Worm (Caenorhabditis elegans) whole organism, young adult: ENCODE measurements around the gene srgp-1.
A peak's percentile ranks its signal among the peaks of the same experiment; 100 is the strongest.

Source experiments
- B0035.1 ChIP-seq: sonication (generic microtip); optimal IDR thresholded peaks from 2 replicates; lab custom pipeline; 2016; ENCODE audit warnings: missing genetic modification characterization, mild to moderate bottlenecking, missing compliant biosample characterization, missing genotype, missing genetic modification reagents
- B0336.3 ChIP-seq: fragments of 200-800 bp; sonication (Bioruptor generic); IDR thresholded peaks from 2 replicates; pipeline ENCODE4 v1.3.6; 2022; ENCODE audit warnings: missing genetic modification characterization, missing compliant biosample characterization
- C06A6.2 ChIP-seq: fragments of 200-800 bp; sonication (Bioruptor generic); conservative IDR thresholded peaks from 2 replicates; pipeline ENCODE4 v1.3.6; 2022; ENCODE audit warnings: missing genetic modification characterization, missing compliant biosample characterization
- F10E7.11 ChIP-seq: sonication (generic microtip); optimal IDR thresholded peaks from 2 replicates; lab custom pipeline; 2017; ENCODE audit warnings: mild to moderate bottlenecking, missing genetic modification characterization, moderate library complexity, missing compliant biosample characterization
- F22D6.2 ChIP-seq: sonication (generic microtip); optimal IDR thresholded peaks from 2 replicates; lab custom pipeline; 2016; ENCODE audit warnings: mild to moderate bottlenecking, missing genetic modification characterization, missing compliant biosample characterization
- F23B12.7 ChIP-seq: sonication (generic microtip); optimal IDR thresholded peaks from 2 replicates; lab custom pipeline; 2017; ENCODE audit warnings: missing genetic modification characterization, mild to moderate bottlenecking, missing compliant biosample characterization, antibody characterized with exemption, moderate library complexity; ENCODE audit not compliant: insufficient read depth
- F37B4.10 ChIP-seq: fragments of 200-800 bp; sonication (Bioruptor generic); IDR thresholded peaks from 2 replicates; pipeline ENCODE4 v1.3.6; 2022; ENCODE audit warnings: missing genetic modification characterization, missing compliant biosample characterization
- F49E8.2 ChIP-seq: sonication (generic microtip); optimal IDR thresholded peaks from 3 replicates; lab custom pipeline; 2017; ENCODE audit warnings: missing genetic modification characterization, mild to moderate bottlenecking, missing compliant biosample characterization, antibody characterized with exemption, moderate library complexity; ENCODE audit not compliant: insufficient read depth
- F52B5.7 ChIP-seq: sonication (generic microtip); optimal IDR thresholded peaks from 2 replicates; lab custom pipeline; 2016; ENCODE audit warnings: mild to moderate bottlenecking, missing genetic modification characterization, missing compliant biosample characterization
- F57C9.4 ChIP-seq: sonication (generic microtip); optimal IDR thresholded peaks from 2 replicates; lab custom pipeline; 2017; ENCODE audit warnings: mild to moderate bottlenecking, missing genetic modification characterization, missing compliant biosample characterization
- K12H6.12 ChIP-seq: fragments of 200-800 bp; sonication (Bioruptor generic); optimal IDR thresholded peaks from 2 replicates; lab custom pipeline; 2018; ENCODE audit warnings: mild to moderate bottlenecking, missing genetic modification characterization, missing compliant biosample characterization
- Y53G8AR.9 ChIP-seq: fragments of 200-800 bp; sonication (Bioruptor generic); conservative IDR thresholded peaks from 2 replicates; pipeline ENCODE4 v1.3.6; 2022; ENCODE audit warnings: missing genetic modification reagents, missing genetic modification characterization, missing compliant biosample characterization
- Y79H2A.3 ChIP-seq: fragments of 200-800 bp; sonication (Bioruptor generic); conservative IDR thresholded peaks from 2 replicates; pipeline ENCODE4 v1.3.6; 2022; ENCODE audit warnings: missing genetic modification reagents, missing genetic modification characterization, missing compliant biosample characterization
- Y95B8A.8 ChIP-seq: fragments of 200-800 bp; sonication (Bioruptor generic); IDR thresholded peaks from 2 replicates; pipeline ENCODE4 v1.3.6; 2022; ENCODE audit warnings: missing genetic modification reagents, missing genetic modification characterization, missing compliant biosample characterization
- ama-1 ChIP-seq, 3 experiments: fragments of 150-350 bp in 1 of 3; sonication (generic microtip) in 2 of 3; optimal IDR thresholded peaks; 2 replicates each; lab custom pipeline; 2014 to 2018; ENCODE audit warnings: missing biosample characterization in 2 of 3, missing genetic modification characterization in 2 of 3, missing genetic modification reagents in 2 of 3
- aptf-2 ChIP-seq: fragments of 200-800 bp; sonication (Bioruptor generic); conservative IDR thresholded peaks from 2 replicates; pipeline ENCODE4 v1.3.6; 2022; ENCODE audit warnings: missing genetic modification reagents, missing genetic modification characterization, missing compliant biosample characterization
- aptf-3 ChIP-seq: fragments of 200-800 bp; sonication (Bioruptor generic); IDR thresholded peaks from 2 replicates; pipeline ENCODE4 v1.3.6; 2022; ENCODE audit warnings: missing genetic modification characterization, missing compliant biosample characterization
- attf-5 ChIP-seq: fragments of 200-800 bp; sonication (Bioruptor generic); optimal IDR thresholded peaks from 2 replicates; lab custom pipeline; 2018; ENCODE audit warnings: mild to moderate bottlenecking, missing genetic modification characterization, missing compliant biosample characterization
- ceh-40 ChIP-seq: fragments of 200-800 bp; sonication (Bioruptor generic); IDR thresholded peaks from 2 replicates; pipeline ENCODE4 v1.3.6; 2022; ENCODE audit warnings: missing genetic modification characterization, missing compliant biosample characterization
- ceh-79 ChIP-seq: sonication (generic microtip); optimal IDR thresholded peaks from 2 replicates; lab custom pipeline; 2017; ENCODE audit warnings: mild to moderate bottlenecking, missing genetic modification characterization, missing compliant biosample characterization
- ceh-91 ChIP-seq: fragments of 200-800 bp; sonication (Bioruptor generic); IDR thresholded peaks from 2 replicates; pipeline ENCODE4 v1.3.6; 2022; ENCODE audit warnings: missing genetic modification reagents, missing genetic modification characterization, missing compliant biosample characterization
- dpff-1 ChIP-seq: sonication (generic microtip); optimal IDR thresholded peaks from 2 replicates; lab custom pipeline; 2017; ENCODE audit warnings: mild to moderate bottlenecking, missing genetic modification characterization, missing compliant biosample characterization
- efl-1 ChIP-seq: fragments of 150-350 bp; optimal IDR thresholded peaks from 2 replicates; lab custom pipeline; 2014; ENCODE audit warnings: missing biosample characterization, missing genetic modification reagents, missing genetic modification characterization
- egrh-3 ChIP-seq: fragments of 200-800 bp; sonication (Bioruptor generic); IDR thresholded peaks from 2 replicates; pipeline ENCODE4 v1.3.6; 2022; ENCODE audit warnings: missing genetic modification reagents, missing genetic modification characterization, missing compliant biosample characterization
- ekl-4 ChIP-seq: fragments of 200-800 bp; sonication (Bioruptor generic); IDR thresholded peaks from 2 replicates; pipeline ENCODE4 v1.3.6; 2022; ENCODE audit warnings: missing genetic modification reagents, missing genetic modification characterization, missing compliant biosample characterization
- ets-4 ChIP-seq: fragments of 200-800 bp; sonication (Bioruptor generic); optimal IDR thresholded peaks from 2 replicates; lab custom pipeline; 2018; ENCODE audit warnings: mild to moderate bottlenecking, missing genetic modification characterization, missing compliant biosample characterization
- gei-17 ChIP-seq: fragments of 200-800 bp; sonication (Bioruptor generic); optimal IDR thresholded peaks from 2 replicates; lab custom pipeline; 2018; ENCODE audit warnings: mild to moderate bottlenecking, missing genetic modification characterization, missing compliant biosample characterization
- hmg-20 ChIP-seq: fragments of 200-800 bp; sonication (Bioruptor generic); IDR thresholded peaks from 2 replicates; pipeline ENCODE4 v1.3.6; 2022; ENCODE audit warnings: missing genetic modification reagents, missing genetic modification characterization, missing compliant biosample characterization
- hsf-1 ChIP-seq: fragments of 200-800 bp; sonication (Bioruptor generic); IDR thresholded peaks from 2 replicates; pipeline ENCODE4 v1.3.6; 2022; ENCODE audit warnings: missing genetic modification reagents, missing genetic modification characterization, missing compliant biosample characterization
- lin-40 ChIP-seq: sonication (generic microtip); optimal IDR thresholded peaks from 2 replicates; lab custom pipeline; 2016; ENCODE audit warnings: missing genetic modification characterization, mild to moderate bottlenecking, missing compliant biosample characterization, missing genotype, missing genetic modification reagents
- lir-1 ChIP-seq: fragments of 200-800 bp; sonication (Bioruptor generic); conservative IDR thresholded peaks from 2 replicates; pipeline ENCODE4 v1.3.6; 2022; ENCODE audit warnings: missing genetic modification reagents, missing genetic modification characterization, missing compliant biosample characterization
- lsy-27 ChIP-seq: sonication (generic microtip); optimal IDR thresholded peaks from 2 replicates; lab custom pipeline; 2017; ENCODE audit warnings: missing genetic modification characterization, mild to moderate bottlenecking, missing compliant biosample characterization, antibody characterized with exemption, missing genotype, borderline replicate concordance; ENCODE audit not compliant: insufficient read depth
- madf-10 ChIP-seq: sonication (generic microtip); optimal IDR thresholded peaks from 2 replicates; lab custom pipeline; 2016; ENCODE audit warnings: mild to moderate bottlenecking, missing genetic modification characterization, missing compliant biosample characterization
- madf-3 ChIP-seq: fragments of 200-800 bp; sonication (Bioruptor generic); IDR thresholded peaks from 2 replicates; pipeline ENCODE4 v1.3.6; 2022; ENCODE audit warnings: missing genetic modification reagents, missing genetic modification characterization, missing compliant biosample characterization
- madf-6 ChIP-seq: fragments of 200-800 bp; sonication (Bioruptor generic); IDR thresholded peaks from 2 replicates; pipeline ENCODE4 v1.3.6; 2022; ENCODE audit warnings: missing genetic modification reagents, missing genetic modification characterization, missing compliant biosample characterization
- mel-28 ChIP-seq: sonication (generic microtip); optimal IDR thresholded peaks from 2 replicates; lab custom pipeline; 2016; ENCODE audit warnings: borderline replicate concordance, mild to moderate bottlenecking, missing genetic modification characterization, missing compliant biosample characterization
- mxl-1 ChIP-seq: sonication (generic microtip); optimal IDR thresholded peaks from 2 replicates; lab custom pipeline; 2016; ENCODE audit warnings: missing genetic modification characterization, missing compliant biosample characterization
- nfya-2 ChIP-seq: fragments of 200-800 bp; sonication (Bioruptor generic); IDR thresholded peaks from 2 replicates; pipeline ENCODE4 v1.3.6; 2022; ENCODE audit warnings: missing genetic modification reagents, missing genetic modification characterization, missing compliant biosample characterization
- nhr-27 ChIP-seq: fragments of 200-800 bp; sonication (Bioruptor generic); optimal IDR thresholded peaks from 2 replicates; lab custom pipeline; 2018; ENCODE audit warnings: mild to moderate bottlenecking, missing genetic modification characterization, moderate library complexity, missing compliant biosample characterization
- nhr-80 ChIP-seq: sonication (generic microtip); optimal IDR thresholded peaks from 2 replicates; lab custom pipeline; 2016; ENCODE audit warnings: missing genetic modification characterization, missing compliant biosample characterization
- nhr-90 ChIP-seq: sonication (generic microtip); optimal IDR thresholded peaks from 2 replicates; lab custom pipeline; 2016; ENCODE audit warnings: missing genotype, mild to moderate bottlenecking, missing genetic modification characterization, missing compliant biosample characterization
- pha-4 ChIP-seq: fragments of 150-350 bp; sonication (generic microtip); optimal IDR thresholded peaks from 2 replicates; lab custom pipeline; 2014; ENCODE audit warnings: missing biosample characterization, missing genetic modification reagents, missing genetic modification characterization
- rcor-1 ChIP-seq: fragments of 200-800 bp; sonication (Bioruptor generic); IDR thresholded peaks from 2 replicates; pipeline ENCODE4 v1.3.6; 2022; ENCODE audit warnings: missing genetic modification reagents, missing genetic modification characterization, missing compliant biosample characterization
- rec-8 ChIP-seq, 2 experiments: sonication (generic microtip); optimal IDR thresholded peaks; 2 replicates each; lab custom pipeline; 2016; ENCODE audit warnings: mild to moderate bottlenecking in 2 of 2, missing genetic modification characterization in 2 of 2, missing genetic modification reagents in 2 of 2, missing genotype in 2 of 2, missing biosample characterization in 1 of 2, missing compliant biosample characterization in 1 of 2, moderate library complexity in 1 of 2
- rpc-1 ChIP-seq, 2 experiments: fragments of 150-350 bp in 1 of 2; sonication (generic microtip) in 1 of 2; optimal IDR thresholded peaks; 2 replicates each; lab custom pipeline; 2014 to 2018; ENCODE audit warnings: missing biosample characterization in 1 of 2, missing genetic modification characterization in 1 of 2, missing genetic modification reagents in 1 of 2, missing genotype in 1 of 2
- sea-2 ChIP-seq: fragments of 200-800 bp; sonication (Bioruptor generic); IDR thresholded peaks from 2 replicates; pipeline ENCODE4 v1.3.6; 2022; ENCODE audit warnings: missing genetic modification characterization, missing compliant biosample characterization
- tlf-1 ChIP-seq: fragments of 200-800 bp; sonication (Bioruptor generic); optimal IDR thresholded peaks from 2 replicates; lab custom pipeline; 2018; ENCODE audit warnings: mild to moderate bottlenecking, missing genetic modification characterization, missing compliant biosample characterization
- ztf-25 ChIP-seq: fragments of 200-800 bp; sonication (Bioruptor generic); IDR thresholded peaks from 2 replicates; pipeline ENCODE4 v1.3.6; 2022; ENCODE audit warnings: missing genetic modification reagents, missing genetic modification characterization, missing compliant biosample characterization

Gene srgp-1

DNA sequence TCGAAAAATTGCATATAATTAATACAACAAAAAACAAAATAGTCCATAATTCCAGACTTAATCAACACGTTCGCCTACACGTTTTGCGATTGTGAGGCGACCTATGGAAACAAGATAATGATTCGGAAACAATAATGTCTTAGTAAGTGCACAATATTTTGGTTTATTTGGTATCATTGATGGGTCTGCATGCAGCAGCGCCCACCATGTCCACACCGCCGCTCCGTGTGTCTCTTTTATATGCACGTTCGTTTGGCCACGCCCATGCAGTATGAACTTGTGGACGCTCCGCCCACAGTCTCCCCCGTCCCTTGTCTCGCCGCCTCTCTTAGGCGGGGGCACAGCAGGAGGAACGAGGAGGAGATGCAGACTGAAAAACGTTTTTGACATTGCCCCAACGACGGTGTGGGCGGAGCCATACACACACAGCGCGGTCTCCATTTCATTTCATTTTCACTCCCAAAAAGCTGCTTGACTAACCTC, 23.9 kb downstream of the srgp-1 start, which contains the start of gene mig-38 (continued):
- TF ChIP-seq F52B5.7 (tag; lab: Kevin White, UChicago) (no peak), ceh-40 (GFP tag; lab: Robert Waterston, UW) (no peak), mxl-1 (tag; lab: Kevin White, UChicago) (no peak), aptf-2 (no peak), tlf-1 (GFP tag; lab: Kevin White, UChicago) (no peak), F49E8.2 (tag; lab: Kevin White, UChicago) (no peak), ceh-91 (GFP tag; lab: Robert Waterston, UW) (no peak), aptf-3 (GFP tag; lab: Robert Waterston, UW) (no peak), nhr-90 (tag; lab: Kevin White, UChicago) (no peak), Y95B8A.8 (GFP tag; lab: Robert Waterston, UW) (0 out of 2 replicates have a peak, but pooled peaks have one; percentile 13), F37B4.10 (no peak), ztf-25 (GFP tag; lab: Robert Waterston, UW) (no peak), hsf-1 (GFP tag; lab: Robert Waterston, UW) (no peak), gei-17 (peak; percentile 32), hmg-20 (GFP tag; lab: Robert Waterston, UW) (no peak), rpc-1 (optimal IDR thresholded peaks at IDR 0.05; lab: Kevin White, UChicago) (no peak), rpc-1 (tag; optimal IDR thresholded peaks at IDR 0.05; lab: Kevin White, UChicago) (no peak), rcor-1 (GFP tag; lab: Robert Waterston, UW) (no peak), nhr-80 (tag; lab: Kevin White, UChicago) (peak; percentile 75), lir-1 (GFP tag; lab: Robert Waterston, UW) (no peak), lin-40 (peak; percentile 52), madf-6 (GFP tag; lab: Robert Waterston, UW) (no peak), Y53G8AR.9 (GFP tag; lab: Robert Waterston, UW) (no peak; the same call in 1 of the 2 replicates), F22D6.2 (tag; lab: Kevin White, UChicago) (no peak), ets-4 (no peak), nfya-2 (GFP tag; lab: Robert Waterston, UW) (no peak), madf-10 (tag; lab: Kevin White, UChicago) (no peak), egrh-3 (GFP tag; lab: Robert Waterston, UW) (no peak), sea-2 (GFP tag; lab: Robert Waterston, UW) (no peak), ceh-79 (tag; lab: Kevin White, UChicago) (no peak), pha-4 (tag; lab: Kevin White, UChicago) (no peak), B0035.1 (tag; lab: Kevin White, UChicago) (no peak), F57C9.4 (tag; lab: Kevin White, UChicago) (no peak), dpff-1 (tag; lab: Kevin White, UChicago) (no peak), ekl-4 (no peak), efl-1 (GFP tag; lab: Kevin White, UChicago) (no peak), Y79H2A.3 (GFP tag; lab: Robert Waterston, UW) (no peak), F10E7.11 (no peak), K12H6.12 (tag; lab: Kevin White, UChicago) (peak; percentile 52), madf-3 (GFP tag; lab: Robert Waterston, UW) (no peak), F23B12.7 (peak; percentile 53), attf-5 (GFP tag; lab: Kevin White, UChicago) (peak; percentile 40), rec-8 (tag; optimal IDR thresholded peaks at IDR 0.05; lab: Kevin White, UChicago) (no peak), lsy-27 (tag; lab: Kevin White, UChicago) (no peak), B0336.3 (no peak), ama-1 (optimal IDR thresholded peaks at IDR 0.05; lab: Kevin White, UChicago) (peak; percentile 89), ama-1 (GFP tag; optimal IDR thresholded peaks at IDR 0.05; lab: Kevin White, UChicago) (no peak), nhr-27 (tag; lab: Kevin White, UChicago) (no peak), C06A6.2 (GFP tag; lab: Robert Waterston, UW) (no peak), mel-28 (tag; lab: Kevin White, UChicago) (no peak)
